Worm (Caenorhabditis elegans) whole organism, late embryonic: Measurements from ENCODE around the gene cux-7.

Experiments
- C08G9.2 ChIP-seq: sonication (generic microtip); optimal IDR thresholded peaks from 2 replicates; lab custom pipeline; 2016; ENCODE audit warnings: mild to moderate bottlenecking, missing genetic modification characterization, moderate library complexity, missing compliant biosample characterization
- T23F11.4 ChIP-seq: fragments of 200-800 bp; sonication (Bioruptor generic); optimal IDR thresholded peaks from 2 replicates; lab custom pipeline; 2018; ENCODE audit warnings: mild to moderate bottlenecking, missing genetic modification characterization, missing compliant biosample characterization
- ahr-1 ChIP-seq: sonication (generic microtip); optimal IDR thresholded peaks from 2 replicates; lab custom pipeline; 2016; ENCODE audit warnings: missing genetic modification characterization, missing compliant biosample characterization
- ceh-14 ChIP-seq: sonication (generic microtip); optimal IDR thresholded peaks from 2 replicates; lab custom pipeline; 2016; ENCODE audit warnings: missing genotype, missing genetic modification characterization, missing compliant biosample characterization
- ceh-18 ChIP-seq: sonication (generic microtip); optimal IDR thresholded peaks from 2 replicates; lab custom pipeline; 2016; ENCODE audit warnings: missing genetic modification characterization, missing compliant biosample characterization
- ceh-19 ChIP-seq: fragments of 200-800 bp; sonication (Bioruptor generic); optimal IDR thresholded peaks from 2 replicates; lab custom pipeline; 2018; ENCODE audit warnings: mild to moderate bottlenecking, missing genetic modification characterization, missing compliant biosample characterization
- ceh-31 ChIP-seq: sonication (generic microtip); optimal IDR thresholded peaks from 2 replicates; lab custom pipeline; 2016; ENCODE audit warnings: missing genetic modification characterization, missing compliant biosample characterization
- ceh-34 ChIP-seq: sonication (generic microtip); optimal IDR thresholded peaks from 2 replicates; lab custom pipeline; 2016; ENCODE audit warnings: mild to moderate bottlenecking, missing genetic modification characterization, missing compliant biosample characterization
- ceh-9 ChIP-seq: sonication (generic microtip); optimal IDR thresholded peaks from 2 replicates; lab custom pipeline; 2016; ENCODE audit warnings: mild to moderate bottlenecking, missing genetic modification characterization, inconsistent platforms, missing compliant biosample characterization
- che-1 ChIP-seq: sonication (generic microtip); optimal IDR thresholded peaks from 2 replicates; lab custom pipeline; 2016; ENCODE audit warnings: mild to moderate bottlenecking, missing genetic modification characterization, missing compliant biosample characterization
- dmd-4 ChIP-seq: sonication (generic microtip); optimal IDR thresholded peaks from 2 replicates; lab custom pipeline; 2016; ENCODE audit warnings: borderline replicate concordance, missing genetic modification characterization, missing compliant biosample characterization
- dve-1 ChIP-seq: sonication (generic microtip); optimal IDR thresholded peaks from 2 replicates; lab custom pipeline; 2017; ENCODE audit warnings: antibody characterized with exemption, mild to moderate bottlenecking, missing genetic modification characterization, missing compliant biosample characterization
- elt-2 ChIP-seq: sonication (generic microtip); optimal IDR thresholded peaks from 2 replicates; lab custom pipeline; 2016; ENCODE audit warnings: missing genetic modification reagents, missing genetic modification characterization, missing compliant biosample characterization
- ets-4 ChIP-seq: sonication (generic microtip); optimal IDR thresholded peaks from 2 replicates; lab custom pipeline; 2016; ENCODE audit warnings: missing genetic modification characterization, missing compliant biosample characterization
- fax-1 ChIP-seq: sonication (generic microtip); optimal IDR thresholded peaks from 2 replicates; lab custom pipeline; 2016; ENCODE audit warnings: missing genotype, missing genetic modification characterization, missing compliant biosample characterization
- fkh-10 ChIP-seq: fragments of 150-350 bp; optimal IDR thresholded peaks from 2 replicates; lab custom pipeline; 2014; ENCODE audit warnings: missing biosample characterization, missing genetic modification reagents, missing genetic modification characterization
- hlh-15 ChIP-seq: sonication (generic microtip); optimal IDR thresholded peaks from 2 replicates; lab custom pipeline; 2016; ENCODE audit warnings: missing genetic modification characterization, missing compliant biosample characterization
- hlh-30 ChIP-seq: sonication (generic microtip); optimal IDR thresholded peaks from 2 replicates; lab custom pipeline; 2017; ENCODE audit warnings: antibody characterized with exemption, missing genetic modification characterization, missing compliant biosample characterization; ENCODE audit not compliant: insufficient read depth
- hlh-6 ChIP-seq: sonication (generic microtip); optimal IDR thresholded peaks from 2 replicates; lab custom pipeline; 2016; ENCODE audit warnings: missing genotype, missing genetic modification characterization, missing compliant biosample characterization
- hlh-8 ChIP-seq: sonication (generic microtip); optimal IDR thresholded peaks from 2 replicates; lab custom pipeline; 2016; ENCODE audit warnings: missing genotype, missing genetic modification characterization, missing compliant biosample characterization
- lim-6 ChIP-seq: sonication (generic microtip); optimal IDR thresholded peaks from 2 replicates; lab custom pipeline; 2016; ENCODE audit warnings: missing genetic modification characterization, missing compliant biosample characterization
- mec-3 ChIP-seq: sonication (generic microtip); optimal IDR thresholded peaks from 2 replicates; lab custom pipeline; 2016; ENCODE audit warnings: borderline replicate concordance, missing genetic modification characterization, missing compliant biosample characterization
- nfya-1 ChIP-seq: sonication (generic microtip); optimal IDR thresholded peaks from 2 replicates; lab custom pipeline; 2017; ENCODE audit warnings: missing genetic modification characterization, mild to moderate bottlenecking, missing compliant biosample characterization, antibody characterized with exemption, moderate library complexity
- nhr-11 ChIP-seq: fragments of 150-350 bp; optimal IDR thresholded peaks from 2 replicates; lab custom pipeline; 2014; ENCODE audit warnings: missing biosample characterization, missing genetic modification characterization
- odd-2 ChIP-seq: sonication (generic microtip); optimal IDR thresholded peaks from 2 replicates; lab custom pipeline; 2017; ENCODE audit warnings: antibody characterized with exemption, mild to moderate bottlenecking, missing genetic modification characterization, missing compliant biosample characterization
- pag-3 ChIP-seq: sonication (generic microtip); optimal IDR thresholded peaks from 2 replicates; lab custom pipeline; 2016; ENCODE audit warnings: missing compliant biosample characterization, missing genetic modification characterization, borderline replicate concordance
- pat-9 ChIP-seq: fragments of 200-800 bp; sonication (Bioruptor generic); optimal IDR thresholded peaks from 2 replicates; lab custom pipeline; 2018; ENCODE audit warnings: mild to moderate bottlenecking, missing genetic modification characterization, moderate library complexity, missing compliant biosample characterization
- pros-1 ChIP-seq: fragments of 150-350 bp; optimal IDR thresholded peaks from 2 replicates; lab custom pipeline; 2014; ENCODE audit warnings: missing biosample characterization, missing genetic modification reagents, missing genetic modification characterization
- ref-2 ChIP-seq: sonication (generic microtip); optimal IDR thresholded peaks from 2 replicates; lab custom pipeline; 2016; ENCODE audit warnings: missing genetic modification characterization, missing compliant biosample characterization
- rnt-1 ChIP-seq: sonication (generic microtip); optimal IDR thresholded peaks from 2 replicates; lab custom pipeline; 2016; ENCODE audit warnings: missing genetic modification characterization, missing compliant biosample characterization
- sdc-2 ChIP-seq: sonication (generic microtip); optimal IDR thresholded peaks from 2 replicates; lab custom pipeline; 2016; ENCODE audit warnings: missing genotype, missing genetic modification characterization, missing compliant biosample characterization
- syd-9 ChIP-seq: sonication (generic microtip); optimal IDR thresholded peaks from 2 replicates; lab custom pipeline; 2016; ENCODE audit warnings: mild to moderate bottlenecking, missing genetic modification characterization, moderate library complexity, missing compliant biosample characterization
- tbx-2 ChIP-seq: sonication (generic microtip); optimal IDR thresholded peaks from 2 replicates; lab custom pipeline; 2016; ENCODE audit warnings: missing genetic modification characterization, missing compliant biosample characterization
- tbx-7 ChIP-seq: sonication (generic microtip); optimal IDR thresholded peaks from 2 replicates; lab custom pipeline; 2016; ENCODE audit warnings: missing genotype, missing genetic modification characterization, missing compliant biosample characterization
- ttx-3 ChIP-seq: sonication (generic microtip); optimal IDR thresholded peaks from 2 replicates; lab custom pipeline; 2016; ENCODE audit warnings: missing genetic modification reagents, missing genetic modification characterization, missing compliant biosample characterization
- unc-42 ChIP-seq: sonication (generic microtip); optimal IDR thresholded peaks from 2 replicates; lab custom pipeline; 2016; ENCODE audit warnings: missing genotype, missing genetic modification characterization, missing compliant biosample characterization
- unc-55 ChIP-seq: sonication (generic microtip); optimal IDR thresholded peaks from 2 replicates; lab custom pipeline; 2017; ENCODE audit warnings: missing biosample characterization, missing genetic modification reagents, missing genetic modification characterization
- ztf-16 ChIP-seq: sonication (generic microtip); optimal IDR thresholded peaks from 2 replicates; lab custom pipeline; 2017; ENCODE audit warnings: missing genetic modification characterization, missing compliant biosample characterization

Gene cux-7

ce11 chrIII:7498346-7498745 lies 22.3 kb downstream of the cux-7 start:
- TF ChIP-seq odd-2 (no peak), ttx-3 (tag; lab: Kevin White, UChicago) (no peak), ahr-1 (no peak), T23F11.4 (GFP tag; lab: Kevin White, UChicago) (peak; percentile 16), ztf-16 (tag; lab: Kevin White, UChicago) (no peak), elt-2 (peak; percentile 89), ets-4 (tag; lab: Kevin White, UChicago) (peak; percentile 26), tbx-2 (tag; lab: Kevin White, UChicago) (peak; percentile 65), dve-1 (tag; lab: Kevin White, UChicago) (peak; percentile 81), rnt-1 (tag; lab: Kevin White, UChicago) (peak; percentile 67), unc-55 (GFP tag; lab: Kevin White, UChicago) (peak; percentile 71), pag-3 (tag; lab: Kevin White, UChicago) (no peak), ceh-19 (GFP tag; lab: Kevin White, UChicago) (peak; percentile 25), pat-9 (no peak), hlh-8 (tag; lab: Kevin White, UChicago) (peak; percentile 56), unc-42 (tag; lab: Kevin White, UChicago) (peak; percentile 62), nfya-1 (tag; lab: Kevin White, UChicago) (peak; percentile 84), hlh-30 (peak; percentile 49), ceh-14 (tag; lab: Kevin White, UChicago) (peak; percentile 50), ceh-34 (tag; lab: Kevin White, UChicago) (peak; percentile 71), ceh-31 (tag; lab: Kevin White, UChicago) (peak; percentile 69), ceh-18 (tag; lab: Kevin White, UChicago) (peak; percentile 81), ref-2 (tag; lab: Kevin White, UChicago) (peak; percentile 71), fax-1 (tag; lab: Kevin White, UChicago) (no peak), C08G9.2 (tag; lab: Kevin White, UChicago) (no peak)

ce11 chrIII:7497782-7498266 lies 22.8 kb downstream of the cux-7 start, which contains the start of gene cgh-1:
Gene cgh-1, minus strand, starts transcription at chrIII:7497832.
- TF ChIP-seq hlh-15 (no peak), dmd-4 (tag; lab: Kevin White, UChicago) (no peak), hlh-6 (tag; lab: Kevin White, UChicago) (no peak), lim-6 (tag; lab: Kevin White, UChicago) (no peak), hlh-8 (tag; lab: Kevin White, UChicago) (no peak), pat-9 (no peak), ceh-31 (tag; lab: Kevin White, UChicago) (no peak), sdc-2 (tag; lab: Kevin White, UChicago) (no peak), che-1 (tag; lab: Kevin White, UChicago) (no peak), fkh-10 (GFP tag; lab: Kevin White, UChicago) (no peak), ceh-9 (no peak), mec-3 (tag; lab: Kevin White, UChicago) (no peak), ref-2 (tag; lab: Kevin White, UChicago) (no peak), ets-4 (tag; lab: Kevin White, UChicago) (no peak), nhr-11 (no peak)

DNA sequence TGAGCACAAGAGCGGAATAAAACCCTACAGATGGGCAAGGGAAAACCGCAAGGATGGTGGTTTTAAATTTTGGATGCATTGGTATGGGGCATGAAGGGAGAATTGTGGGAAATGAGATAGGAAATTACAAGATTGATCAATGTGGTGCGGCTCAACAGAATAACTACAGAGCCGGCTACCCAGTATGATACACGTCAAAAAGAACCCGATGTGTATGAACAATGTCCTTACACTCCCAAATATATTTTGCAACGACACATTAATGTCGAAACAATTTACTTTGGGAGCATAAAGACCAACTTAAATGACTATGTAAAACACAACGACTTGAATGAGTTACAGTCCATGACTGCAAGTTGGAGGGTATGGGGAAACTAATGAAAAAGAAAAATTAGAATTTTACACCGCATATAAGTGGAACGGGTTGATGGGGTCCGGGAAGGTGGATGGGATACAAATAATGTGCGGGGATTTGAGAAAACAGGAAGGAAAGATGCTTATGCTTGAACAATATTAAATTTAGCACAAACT lies 25.0 kb downstream of the cux-7 start:
- no peak for TF ChIP-seq sdc-2 (tag; lab: Kevin White, UChicago)
- TF ChIP-seq tbx-7 (tag; lab: Kevin White, UChicago): no peak
- no peak for TF ChIP-seq fax-1 (tag; lab: Kevin White, UChicago)
- no peak for TF ChIP-seq unc-42 (tag; lab: Kevin White, UChicago)
- no peak for TF ChIP-seq syd-9 (tag; lab: Kevin White, UChicago)
- TF ChIP-seq pros-1: no peak
- no peak for TF ChIP-seq hlh-15
